Worm (Caenorhabditis elegans): Measurements from ENCODE around the gene F32D8.3.

F32D8.3 gene

DNA sequence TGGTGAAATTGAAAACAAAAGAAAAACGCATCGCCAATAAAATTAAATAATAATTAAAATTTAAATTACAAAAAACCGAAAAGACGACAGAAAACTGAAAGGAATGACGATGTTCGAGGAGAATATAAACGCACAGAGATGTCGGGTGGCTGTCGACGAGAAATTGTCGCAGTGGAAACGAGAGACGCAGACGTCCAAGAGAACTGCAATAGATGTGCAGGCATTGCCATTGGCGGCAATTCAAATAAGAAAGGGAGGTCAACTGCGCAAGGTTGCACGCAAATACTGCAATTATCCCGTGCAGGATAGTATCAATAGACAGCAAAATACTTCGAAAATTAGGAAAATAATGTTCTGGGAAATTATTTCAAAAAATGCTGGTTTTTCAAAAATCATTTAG lies 10.5 kb downstream of the F32D8.3 start (continued):
- TF ChIP-seq ZK546.5 (tag; optimal IDR thresholded peaks at IDR 0.05) (peak; percentile 97 to 100), saeg-2 (GFP tag; IDR thresholded peaks at IDR 0.05) (peak; percentile 98), zip-11 (GFP tag; IDR thresholded peaks at IDR 0.05) (0 out of 2 replicates have a peak, but pooled peaks have one; percentile 12), php-3 (GFP tag; IDR thresholded peaks at IDR 0.05) (peak; percentile 95), F49E8.2 (tag; optimal IDR thresholded peaks at IDR 0.05; ENCODE audit: borderline replicate concordance) (peak; percentile 97), snpc-1.2 (GFP tag; IDR thresholded peaks at IDR 0.05) (no peak; the same call in 1 of the 2 replicates), ceh-62 (tag; optimal IDR thresholded peaks at IDR 0.05) (no peak), nhr-28 (tag; optimal IDR thresholded peaks at IDR 0.05) (peak; percentile 97), Y48G9A.11 (GFP tag; IDR thresholded peaks at IDR 0.05) (peak; percentile 93), sdz-12 (GFP tag; optimal IDR thresholded peaks at IDR 0.05) (peak; percentile 93), ZK337.2 (GFP tag; IDR thresholded peaks at IDR 0.05) (peak; percentile 89), spr-1 (tag; optimal IDR thresholded peaks at IDR 0.05) (peak; percentile 95), mdl-1 (tag; optimal IDR thresholded peaks at IDR 0.05) (peak; percentile 68 to 85), mxl-2 (GFP tag; conservative IDR thresholded peaks at IDR 0.05) (peak; percentile 83), set-16 (GFP tag; IDR thresholded peaks at IDR 0.05) (peak; percentile 68), nhr-10 (tag; optimal IDR thresholded peaks at IDR 0.05) (peak; percentile 95), daf-16 (GFP tag; optimal IDR thresholded peaks at IDR 0.05) (peak; percentile 93 to 95), daf-16 (tag; optimal IDR thresholded peaks at IDR 0.05) (peak; percentile 81), lin-13 (GFP tag; optimal IDR thresholded peaks at IDR 0.05) (peak; percentile 96), hmg-1.1 (GFP tag; IDR thresholded peaks at IDR 0.05) (peak; percentile 95), lim-7 (GFP tag; IDR thresholded peaks at IDR 0.05) (peak; percentile 52; the same call in 1 of the 2 replicates), nhr-111 (GFP tag; optimal IDR thresholded peaks at IDR 0.05) (no peak), nhr-6 (tag; optimal IDR thresholded peaks at IDR 0.05) (peak; percentile 99), R02D3.7 (tag; optimal IDR thresholded peaks at IDR 0.05) (peak; percentile 1), egl-43 (GFP tag; IDR thresholded peaks at IDR 0.05) (peak; percentile 94), ztf-7 (tag; optimal IDR thresholded peaks at IDR 0.05) (peak; percentile 92), unc-62 (GFP tag; optimal IDR thresholded peaks at IDR 0.05 in 1 of 2) (peak in 1 of 2 experiments; percentile 99), unc-62 (tag; optimal IDR thresholded peaks at IDR 0.05) (peak; percentile 80), pqm-1 (tag; optimal IDR thresholded peaks at IDR 0.05) (peak; percentile 87), madf-9 (GFP tag; conservative IDR thresholded peaks at IDR 0.05) (peak; percentile 85), jun-1 (tag; optimal IDR thresholded peaks at IDR 0.05) (peak; percentile 93), F10B5.3 (tag; optimal IDR thresholded peaks at IDR 0.05) (peak; percentile 93), cey-2 (tag; optimal IDR thresholded peaks at IDR 0.05; ENCODE audit: borderline replicate concordance, insufficient read depth) (peak; percentile 23), mdt-29 (GFP tag; IDR thresholded peaks at IDR 0.05) (peak; percentile 97), daf-8 (GFP tag; IDR thresholded peaks at IDR 0.05) (no peak), lin-15B (tag; optimal IDR thresholded peaks at IDR 0.05) (peak; percentile 93), ceh-32 (tag; optimal IDR thresholded peaks at IDR 0.05; ENCODE audit: poor library complexity) (peak; percentile 87), snpc-4 (tag; optimal IDR thresholded peaks at IDR 0.05) (peak; percentile 8), F26F4.8 (GFP tag; conservative IDR thresholded peaks at IDR 0.05) (no peak), egl-27 (tag; optimal IDR thresholded peaks at IDR 0.05) (peak; percentile 12), aha-1 (tag) (peak; percentile 100), zfp-3 (GFP tag; conservative IDR thresholded peaks at IDR 0.05) (peak; percentile 98), nhr-25 (tag; optimal IDR thresholded peaks at IDR 0.05; ENCODE audit: borderline replicate concordance, insufficient read depth) (peak; percentile 98), dmd-6 (GFP tag; IDR thresholded peaks at IDR 0.05) (peak; percentile 99), nhr-11 (tag; optimal IDR thresholded peaks at IDR 0.05) (peak; percentile 98), fos-1 (tag; optimal IDR thresholded peaks at IDR 0.05) (peak; percentile 11), hlh-30 (tag; optimal IDR thresholded peaks at IDR 0.05; ENCODE audit: insufficient read depth) (peak; percentile 94), ceh-28 (tag; optimal IDR thresholded peaks at IDR 0.05) (no peak), aly-2 (tag; optimal IDR thresholded peaks at IDR 0.05) (no peak), T26A8.4 (GFP tag; IDR thresholded peaks at IDR 0.05) (peak; percentile 98), ctbp-1 (GFP tag; IDR thresholded peaks at IDR 0.05) (peak; percentile 97), Y5F2A.4 (GFP tag; optimal IDR thresholded peaks at IDR 0.05) (peak; percentile 67)
